Fruit fly (Drosophila melanogaster) whole organism, embryonic: Measurements from ENCODE around the gene CG31406.

ENCODE experiments used
- Ada2b ChIP-seq: fragments of 200-800 bp; sonication (Bioruptor generic); IDR thresholded peaks from 2 replicates; pipeline ENCODE4 v1.3.6; 2022; ENCODE audit warnings: missing biosample characterization, missing genetic modification characterization
- Aef1 ChIP-seq: fragments of 200-800 bp; sonication (Bioruptor generic); IDR thresholded peaks from 3 replicates; pipeline ENCODE4 v1.3.6; 2022; ENCODE audit warnings: missing biosample characterization, missing genetic modification characterization
- Atf6 ChIP-seq: fragments of 200-800 bp; sonication (Bioruptor generic); IDR thresholded peaks from 2 replicates; pipeline ENCODE4 v1.3.6; 2022; ENCODE audit warnings: missing biosample characterization, missing genetic modification characterization
- BEAF-32 ChIP-seq: fragments of 200-800 bp; sonication (Bioruptor generic); optimal IDR thresholded peaks from 3 replicates; lab custom pipeline; 2017; ENCODE audit warnings: missing biosample characterization, missing genetic modification characterization, mild to moderate bottlenecking, moderate library complexity, missing genetic modification reagents
- Bgb ChIP-seq: fragments of 200-800 bp; sonication (Bioruptor generic); IDR thresholded peaks from 2 replicates; pipeline ENCODE4 v1.3.6; 2022; ENCODE audit warnings: missing biosample characterization, missing genetic modification characterization; ENCODE audit not compliant: partially characterized antibody
- Bteb2 ChIP-seq: fragments of 200-800 bp; sonication (Bioruptor generic); optimal IDR thresholded peaks from 2 replicates; lab custom pipeline; 2016; ENCODE audit warnings: missing biosample characterization, missing genetic modification characterization
- C15 ChIP-seq: fragments of 200-800 bp; sonication (Bioruptor generic); IDR thresholded peaks from 3 replicates; pipeline ENCODE4 v1.3.6; 2022; ENCODE audit warnings: missing biosample characterization, missing genetic modification characterization
- CG10274 ChIP-seq: fragments of 200-800 bp; sonication (Bioruptor generic); optimal IDR thresholded peaks from 3 replicates; lab custom pipeline; 2017; ENCODE audit warnings: missing biosample characterization, mild to moderate bottlenecking, missing genetic modification characterization
- CG10543 ChIP-seq: fragments of 200-800 bp; sonication (Bioruptor generic); optimal IDR thresholded peaks from 3 replicates; lab custom pipeline; 2017; ENCODE audit warnings: missing biosample characterization, mild to moderate bottlenecking, missing genetic modification characterization, moderate library complexity
- CG10979 ChIP-seq: fragments of 200-800 bp; sonication (Bioruptor generic); optimal IDR thresholded peaks from 2 replicates; lab custom pipeline; 2018; ENCODE audit warnings: missing biosample characterization, mild to moderate bottlenecking, missing genetic modification characterization, moderate library complexity
- CG12299 ChIP-seq: fragments of 200-800 bp; sonication (Bioruptor generic); optimal IDR thresholded peaks from 2 replicates; lab custom pipeline; 2018; ENCODE audit warnings: missing biosample characterization, mild to moderate bottlenecking, missing genetic modification characterization
- CG13296 ChIP-seq: fragments of 200-800 bp; sonication (Bioruptor generic); optimal IDR thresholded peaks from 3 replicates; lab custom pipeline; 2018; ENCODE audit warnings: missing biosample characterization, mild to moderate bottlenecking, missing genetic modification characterization
- CG13424 ChIP-seq: fragments of 200-800 bp; sonication (Bioruptor generic); optimal IDR thresholded peaks from 2 replicates; lab custom pipeline; 2019; ENCODE audit warnings: missing biosample characterization, mild to moderate bottlenecking, missing genetic modification characterization, moderate library complexity
- CG14965 ChIP-seq: fragments of 200-800 bp; sonication (Bioruptor generic); optimal IDR thresholded peaks from 2 replicates; lab custom pipeline; 2016; ENCODE audit warnings: missing biosample characterization, missing genetic modification characterization, borderline replicate concordance
- CG15696 ChIP-seq: fragments of 200-800 bp; sonication (Bioruptor generic); optimal IDR thresholded peaks from 2 replicates; lab custom pipeline; 2019; ENCODE audit warnings: missing biosample characterization, mild to moderate bottlenecking, missing genetic modification characterization, moderate library complexity
- CG17385 ChIP-seq: fragments of 200-800 bp; sonication (Bioruptor generic); optimal IDR thresholded peaks from 3 replicates; lab custom pipeline; 2018; ENCODE audit warnings: missing biosample characterization, mild to moderate bottlenecking, missing genetic modification characterization
- CG2202 ChIP-seq: fragments of 200-800 bp; sonication (Bioruptor generic); optimal IDR thresholded peaks from 2 replicates; lab custom pipeline; 2018; ENCODE audit warnings: missing biosample characterization, mild to moderate bottlenecking, missing genetic modification characterization
- CG31441 ChIP-seq: fragments of 200-800 bp; sonication (Bioruptor generic); IDR thresholded peaks from 2 replicates; pipeline ENCODE4 v1.3.6; 2022; ENCODE audit warnings: missing biosample characterization, missing genetic modification characterization
- CG34376 ChIP-seq: fragments of 200-800 bp; sonication (Bioruptor generic); optimal IDR thresholded peaks from 2 replicates; lab custom pipeline; 2018; ENCODE audit warnings: missing biosample characterization, mild to moderate bottlenecking, missing genetic modification characterization
- CG6683 ChIP-seq: fragments of 200-800 bp; sonication (Bioruptor generic); optimal IDR thresholded peaks from 2 replicates; lab custom pipeline; 2017; ENCODE audit warnings: missing biosample characterization, mild to moderate bottlenecking, missing genetic modification characterization, missing genetic modification reagents
- CG6689 ChIP-seq: fragments of 200-800 bp; sonication (Bioruptor generic); IDR thresholded peaks from 2 replicates; pipeline ENCODE4 v1.3.6; 2022; ENCODE audit warnings: missing biosample characterization, missing genetic modification characterization
- CG7372 ChIP-seq: fragments of 200-800 bp; sonication (Bioruptor generic); IDR thresholded peaks from 2 replicates; pipeline ENCODE4 v1.3.6; 2022; ENCODE audit warnings: missing biosample characterization, missing genetic modification characterization
- CG9215 ChIP-seq: fragments of 200-800 bp; sonication (Bioruptor generic); IDR thresholded peaks from 2 replicates; pipeline ENCODE4 v1.3.6; 2022; ENCODE audit warnings: missing biosample characterization, missing genetic modification characterization
- CG9437 ChIP-seq: fragments of 200-800 bp; sonication (Bioruptor generic); optimal IDR thresholded peaks from 2 replicates; lab custom pipeline; 2018; ENCODE audit warnings: missing biosample characterization, mild to moderate bottlenecking, missing genetic modification characterization
- CHES-1-like ChIP-seq: fragments of 200-800 bp; sonication (Bioruptor generic); optimal IDR thresholded peaks from 2 replicates; lab custom pipeline; 2016; ENCODE audit warnings: missing biosample characterization, missing genetic modification characterization
- CTCF ChIP-seq: fragments of 200-800 bp; sonication (Bioruptor generic); optimal IDR thresholded peaks from 2 replicates; lab custom pipeline; 2017; ENCODE audit warnings: missing biosample characterization, mild to moderate bottlenecking, missing genetic modification characterization, moderate library complexity
- Chrac-16 ChIP-seq: fragments of 200-800 bp; sonication (Bioruptor generic); optimal IDR thresholded peaks from 3 replicates; lab custom pipeline; 2016; ENCODE audit warnings: missing biosample characterization, missing genetic modification characterization
- D ChIP-seq, 2 experiments: fragments of 200-800 bp in 1 of 2; fragments of >200 bp in 1 of 2; sonication (Bioruptor generic) in 1 of 2; optimal IDR thresholded peaks; 2 replicates in 1 of 2; 3 replicates in 1 of 2; lab custom pipeline; 2017; ENCODE audit warnings: mild to moderate bottlenecking in 1 of 2, missing biosample characterization in 1 of 2, missing genetic modification characterization in 1 of 2, missing genetic modification reagents in 1 of 2
- D19B ChIP-seq: fragments of 200-800 bp; sonication (Bioruptor generic); optimal IDR thresholded peaks from 2 replicates; lab custom pipeline; 2017; ENCODE audit warnings: missing biosample characterization, mild to moderate bottlenecking, missing genetic modification characterization
- Dek ChIP-seq: fragments of 200-800 bp; sonication (Bioruptor generic); optimal IDR thresholded peaks from 3 replicates; lab custom pipeline; 2019; ENCODE audit warnings: missing biosample characterization, mild to moderate bottlenecking, missing genetic modification characterization, moderate library complexity
- Gug ChIP-seq: fragments of 200-800 bp; sonication (Bioruptor generic); IDR thresholded peaks from 4 replicates; pipeline ENCODE4 v1.3.6; 2022; ENCODE audit warnings: missing biosample characterization, missing genetic modification characterization
- Lhr ChIP-seq: fragments of 200-800 bp; sonication (Bioruptor generic); optimal IDR thresholded peaks from 3 replicates; lab custom pipeline; 2017; ENCODE audit warnings: mild to moderate bottlenecking, missing biosample characterization, missing genetic modification reagents, missing genetic modification characterization
- Lim3 ChIP-seq: fragments of 200-800 bp; sonication (Bioruptor generic); IDR thresholded peaks from 2 replicates; pipeline ENCODE4 v1.3.6; 2022; ENCODE audit warnings: missing biosample characterization, missing genetic modification characterization
- Rfx ChIP-seq: fragments of 200-800 bp; sonication (Bioruptor generic); IDR thresholded peaks from 2 replicates; pipeline ENCODE4 v1.3.6; 2022; ENCODE audit warnings: missing biosample characterization, missing genetic modification characterization
- Ssrp ChIP-seq: fragments of 200-800 bp; sonication (Bioruptor generic); optimal IDR thresholded peaks from 2 replicates; lab custom pipeline; 2018; ENCODE audit warnings: missing biosample characterization, mild to moderate bottlenecking, missing genetic modification characterization, moderate library complexity
- chn ChIP-seq: fragments of 200-800 bp; sonication (Bioruptor generic); optimal IDR thresholded peaks from 2 replicates; lab custom pipeline; 2016; ENCODE audit warnings: missing biosample characterization, missing genetic modification characterization
- danr ChIP-seq: fragments of 200-800 bp; sonication (Bioruptor generic); IDR thresholded peaks from 2 replicates; pipeline ENCODE4 v1.3.6; 2022; ENCODE audit warnings: missing biosample characterization, missing genetic modification characterization
- dm ChIP-seq: fragments of 200-800 bp; sonication (Bioruptor generic); optimal IDR thresholded peaks from 3 replicates; lab custom pipeline; 2016; ENCODE audit warnings: missing biosample characterization, missing genetic modification characterization
- fu2 ChIP-seq: fragments of 200-800 bp; sonication (Bioruptor generic); optimal IDR thresholded peaks from 2 replicates; lab custom pipeline; 2016; ENCODE audit warnings: missing biosample characterization, missing genetic modification characterization
- ham ChIP-seq: fragments of 200-800 bp; sonication (Bioruptor generic); IDR thresholded peaks from 2 replicates; pipeline ENCODE4 v1.3.6; 2022; ENCODE audit warnings: missing biosample characterization, missing genetic modification characterization
- jigr1 ChIP-seq: fragments of 200-800 bp; sonication (Bioruptor generic); IDR thresholded peaks from 3 replicates; pipeline ENCODE4 v1.3.6; 2022; ENCODE audit warnings: missing biosample characterization, missing genetic modification characterization
- mld ChIP-seq: fragments of 200-800 bp; sonication (Bioruptor generic); IDR thresholded peaks from 3 replicates; pipeline ENCODE4 v1.3.6; 2022; ENCODE audit warnings: missing biosample characterization, missing genetic modification characterization; ENCODE audit not compliant: partially characterized antibody
- odd ChIP-seq: fragments of 200-800 bp; sonication (Bioruptor generic); optimal IDR thresholded peaks from 2 replicates; lab custom pipeline; 2017; ENCODE audit warnings: missing biosample characterization, mild to moderate bottlenecking, missing genetic modification characterization
- otp ChIP-seq: fragments of 200-800 bp; sonication (Bioruptor generic); IDR thresholded peaks from 3 replicates; pipeline ENCODE4, ENCODE4 v1.3.6; 2022; ENCODE audit warnings: missing biosample characterization, missing genetic modification characterization
- repo ChIP-seq: fragments of 200-800 bp; sonication (Bioruptor generic); optimal IDR thresholded peaks from 2 replicates; lab custom pipeline; 2016; ENCODE audit warnings: missing biosample characterization, missing genetic modification characterization
- ro ChIP-seq: fragments of 200-800 bp; sonication (Bioruptor generic); IDR thresholded peaks from 2 replicates; pipeline ENCODE4 v1.3.6; 2022; ENCODE audit warnings: missing biosample characterization, missing genetic modification characterization
- sisA ChIP-seq: fragments of 200-800 bp; sonication (Bioruptor generic); IDR thresholded peaks from 2 replicates; pipeline ENCODE4 v1.3.6; 2022; ENCODE audit warnings: missing biosample characterization, missing genetic modification characterization
- tin ChIP-seq: fragments of 200-800 bp; sonication (Bioruptor generic); optimal IDR thresholded peaks from 3 replicates; lab custom pipeline; 2016; ENCODE audit warnings: missing biosample characterization, missing genetic modification characterization
- toy ChIP-seq: fragments of 200-800 bp; sonication (Bioruptor generic); IDR thresholded peaks from 2 replicates; pipeline ENCODE4 v1.3.6; 2022; ENCODE audit warnings: missing biosample characterization, missing genetic modification characterization
- zfh1 ChIP-seq: fragments of 200-800 bp; sonication (Bioruptor generic); IDR thresholded peaks from 3 replicates; pipeline ENCODE4 v1.3.6; 2022; ENCODE audit warnings: missing biosample characterization, missing genetic modification characterization

Gene CG31406

DNA sequence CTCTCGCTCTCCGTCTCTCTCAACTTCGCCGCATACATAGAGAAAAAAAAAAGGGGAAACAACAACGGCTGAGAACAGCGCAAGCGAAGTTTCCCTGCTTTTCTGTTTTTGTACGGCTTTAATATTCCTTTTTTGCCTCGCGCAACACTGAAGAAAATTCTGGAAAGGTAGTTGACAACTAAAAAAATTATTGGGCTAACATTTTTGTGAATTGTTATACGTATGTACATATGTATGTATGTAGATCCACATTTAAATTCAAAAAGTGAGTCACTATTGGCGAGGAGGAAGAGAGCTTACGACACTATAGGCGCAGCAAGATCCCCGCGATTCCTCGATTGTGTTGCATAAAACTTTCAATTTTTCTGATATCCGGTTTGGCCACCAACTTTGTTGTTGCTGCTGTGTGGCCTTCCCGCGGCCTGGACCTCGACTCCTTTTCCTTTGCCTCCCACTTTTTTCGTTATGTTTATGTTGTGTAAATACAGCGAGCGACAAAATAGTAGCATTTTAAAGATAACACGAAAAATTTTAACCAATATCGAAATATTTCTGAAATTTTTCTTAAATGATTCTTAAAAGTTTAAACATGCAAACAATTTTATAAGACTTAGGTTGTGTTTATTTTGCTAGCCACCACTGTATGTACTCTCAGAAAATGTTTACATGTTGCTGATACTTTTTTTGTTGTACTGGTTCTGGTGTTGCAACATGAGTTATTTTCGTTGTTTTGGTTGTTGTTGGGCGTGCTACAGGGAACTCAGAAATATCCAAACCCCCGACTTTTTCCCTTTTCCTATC is 8.2 kb downstream of the CG31406 start (continued):
- peak; percentile 70 for TF ChIP-seq CG15696 (tag; lab: Kevin White, UChicago)
- peak; percentile 32 for TF ChIP-seq CG34376 (GFP tag; lab: Kevin White, UChicago)
- peak; percentile 77 for TF ChIP-seq fu2 (GFP tag; lab: Kevin White, UChicago)
- TF ChIP-seq zfh1 = no peak
- TF ChIP-seq jigr1 (GFP tag; lab: Robert Waterston, UW) = no peak
- TF ChIP-seq Bgb (GFP tag; lab: Robert Waterston, UW) = no peak
- no peak for TF ChIP-seq CTCF
- TF ChIP-seq C15 (GFP tag; lab: Robert Waterston, UW) = no peak
- peak; percentile 64 for TF ChIP-seq dm (GFP tag; lab: Kevin White, UChicago)
- no peak for TF ChIP-seq toy
- no peak for TF ChIP-seq CG6689
- peak; percentile 83 for TF ChIP-seq CG13424
- TF ChIP-seq Lim3 (GFP tag; lab: Robert Waterston, UW) = no peak
- TF ChIP-seq CG9437 (GFP tag; lab: Kevin White, UChicago) = peak; percentile 67
- no peak for TF ChIP-seq CG31441
- no peak for TF ChIP-seq sisA (GFP tag; lab: Robert Waterston, UW)
- peak; percentile 65 for TF ChIP-seq CG6683
- no peak for TF ChIP-seq ro (GFP tag; lab: Robert Waterston, UW)
- no peak for TF ChIP-seq D (optimal IDR thresholded peaks at IDR 0.05; lab: Kevin White, UChicago)
- TF ChIP-seq D (GFP tag; optimal IDR thresholded peaks at IDR 0.05; lab: Kevin White, UChicago) = peak; percentile 67
- peak; percentile 55 for TF ChIP-seq Lhr (GFP tag; lab: Kevin White, UChicago)
- TF ChIP-seq CG12299 (tag; lab: Kevin White, UChicago) = peak; percentile 71
- TF ChIP-seq CG14965 = peak; percentile 49
- TF ChIP-seq CG17385 (GFP tag; lab: Kevin White, UChicago) = peak; percentile 80
- TF ChIP-seq mld = no peak
- peak; percentile 46 for TF ChIP-seq CG10543 (GFP tag; lab: Kevin White, UChicago)
- no peak for TF ChIP-seq Atf6
- peak; percentile 82 for TF ChIP-seq odd (GFP tag; lab: Kevin White, UChicago)
- TF ChIP-seq Dek (tag; lab: Kevin White, UChicago) = peak; percentile 84
- no peak for TF ChIP-seq Aef1 (GFP tag; lab: Robert Waterston, UW)
- no peak for TF ChIP-seq CG7372 (GFP tag; lab: Robert Waterston, UW)
- TF ChIP-seq CHES-1-like (GFP tag; lab: Kevin White, UChicago) = peak; percentile 67
- peak; percentile 71 for TF ChIP-seq Ssrp
- TF ChIP-seq CG10274 (GFP tag; lab: Kevin White, UChicago) = peak; percentile 17
- peak; percentile 66 for TF ChIP-seq chn (GFP tag; lab: Kevin White, UChicago)
- TF ChIP-seq repo (GFP tag; lab: Kevin White, UChicago) = peak; percentile 37
- no peak for TF ChIP-seq BEAF-32
- peak; percentile 45; the same call in 3 of the 4 replicates for TF ChIP-seq Gug (GFP tag; lab: Robert Waterston, UW)
- no peak for TF ChIP-seq Rfx (GFP tag; lab: Robert Waterston, UW)
- peak; percentile 79 for TF ChIP-seq Chrac-16
- TF ChIP-seq otp = no peak
- no peak for TF ChIP-seq ham (GFP tag; lab: Robert Waterston, UW)
- TF ChIP-seq danr = no peak
- TF ChIP-seq tin (GFP tag; lab: Kevin White, UChicago) = peak; percentile 70
- TF ChIP-seq Bteb2 (GFP tag; lab: Kevin White, UChicago) = peak; percentile 62
- peak; percentile 73 for TF ChIP-seq CG13296 (GFP tag; lab: Kevin White, UChicago)
- no peak for TF ChIP-seq Ada2b (GFP tag; lab: Robert Waterston, UW)
- peak; percentile 89 for TF ChIP-seq CG10979
- TF ChIP-seq D19B (GFP tag; lab: Kevin White, UChicago) = peak; percentile 61
- TF ChIP-seq CG2202 (tag; lab: Kevin White, UChicago) = peak; percentile 51
- no peak for TF ChIP-seq CG9215
